Fruit fly (Drosophila melanogaster) whole organism, wandering third instar larva: ENCODE measurements around the gene pxb.

Experiments
- CG32264 ChIP-seq: fragments of 200-800 bp; sonication (Bioruptor generic); optimal IDR thresholded peaks from 2 replicates; lab custom pipeline; 2016; ENCODE audit warnings: missing biosample characterization, missing genetic modification characterization
- GATAd ChIP-seq: sonication (Bioruptor generic); optimal IDR thresholded peaks from 2 replicates; lab custom pipeline; 2016; ENCODE audit warnings: missing biosample characterization, missing genetic modification characterization
- Hr78 ChIP-seq: fragments of >200 bp; optimal IDR thresholded peaks from 2 replicates; lab custom pipeline; 2017; ENCODE audit warnings: missing biosample characterization, missing genetic modification characterization
- Myc ChIP-seq: fragments of >200 bp; optimal IDR thresholded peaks from 2 replicates; lab custom pipeline; 2017
- Rel ChIP-seq, 2 experiments: fragments of 200-800 bp; sonication (Bioruptor generic) in 1 of 2; optimal IDR thresholded peaks; 2 replicates in 1 of 2; 3 replicates in 1 of 2; lab custom pipeline; 2016 to 2019; ENCODE audit warnings: mild to moderate bottlenecking in 2 of 2, missing biosample characterization in 2 of 2, missing genetic modification characterization in 2 of 2, moderate library complexity in 1 of 2
- Sp1 ChIP-seq: fragments of 200-800 bp; sonication (Bioruptor generic); optimal IDR thresholded peaks from 3 replicates; lab custom pipeline; 2019; ENCODE audit warnings: missing biosample characterization, mild to moderate bottlenecking, missing genetic modification characterization, moderate library complexity
- fru ChIP-seq: fragments of 200-800 bp; sonication (Bioruptor generic); optimal IDR thresholded peaks from 3 replicates; lab custom pipeline; 2016; ENCODE audit warnings: missing biosample characterization, mild to moderate bottlenecking, missing genetic modification characterization
- rgr ChIP-seq: fragments of 200-800 bp; sonication (Bioruptor generic); optimal IDR thresholded peaks from 3 replicates; lab custom pipeline; 2016; ENCODE audit warnings: missing biosample characterization, mild to moderate bottlenecking, missing genetic modification characterization

- TF ChIP-seq rgr (GFP tag; lab: Kevin White, UChicago) (no peak), Rel (GFP tag; optimal IDR thresholded peaks at IDR 0.05; lab: Kevin White, UChicago) (no peak), Rel (tag; optimal IDR thresholded peaks at IDR 0.05; lab: Kevin White, UChicago) (no peak), Hr78 (GFP tag; lab: Kevin White, UChicago) (no peak), Sp1 (GFP tag; lab: Kevin White, UChicago) (no peak), GATAd (GFP tag; lab: Kevin White, UChicago) (no peak), CG32264 (GFP tag; lab: Kevin White, UChicago) (no peak), fru (no peak), Myc (lab: Kevin White, UChicago) (no peak)
Measured at dm6 chr3R:15632441-15632840, 33.5 kb upstream of the pxb start.
